Worm (Caenorhabditis elegans) whole organism, young adult: ENCODE results near the gene clec-212.

Source experiments
- lin-35 ChIP-seq, 3 experiments: fragments of 150-350 bp in 2 of 3; sonication (generic microtip) in 1 of 3; optimal IDR thresholded peaks; 2 replicates each; lab custom pipeline; 2014 to 2018; ENCODE audit warnings: missing biosample characterization in 3 of 3, missing genetic modification characterization in 3 of 3, missing genetic modification reagents in 3 of 3
- unc-62 ChIP-seq: fragments of 150-350 bp; optimal IDR thresholded peaks from 2 replicates; lab custom pipeline; 2014; ENCODE audit warnings: missing biosample characterization, missing genetic modification reagents, missing genetic modification characterization

ce11 chrV:7524447-7524846, 45.7 kb downstream of the clec-212 start, which contains the start of gene C54F6.20:
- TF ChIP-seq lin-35 (GFP tag; optimal IDR thresholded peaks at IDR 0.05; lab: Kevin White, UChicago) (no peak), unc-62 (no peak)
